Fruit fly (Drosophila melanogaster): Measurements from ENCODE around the gene Nmnat.

dm6 chr3R:24914864-24915263 lies 30.2 kb upstream of the Nmnat start:
- TF ChIP-seq spab (GFP tag; optimal IDR thresholded peaks at IDR 0.05): no peak
- no peak for TF ChIP-seq CG31627 (GFP tag; optimal IDR thresholded peaks at IDR 0.05)
- TF ChIP-seq CG6276 (GFP tag; optimal IDR thresholded peaks at IDR 0.05): no peak
- TF ChIP-seq Lpt (GFP tag; optimal IDR thresholded peaks at IDR 0.05): no peak
- no peak for TF ChIP-seq Ets96B (tag; optimal IDR thresholded peaks at IDR 0.05)
- TF ChIP-seq topi (GFP tag; optimal IDR thresholded peaks at IDR 0.05): no peak
- TF ChIP-seq CG34406 (GFP tag; optimal IDR thresholded peaks at IDR 0.05): no peak
- no peak for TF ChIP-seq CG11762 (GFP tag; optimal IDR thresholded peaks at IDR 0.05; ENCODE audit: insufficient read depth)
- no peak for TF ChIP-seq Sox102F (GFP tag; optimal IDR thresholded peaks at IDR 0.05)
- TF ChIP-seq Met (GFP tag; optimal IDR thresholded peaks at IDR 0.05): no peak
- TF ChIP-seq Hr39 (GFP tag; optimal IDR thresholded peaks at IDR 0.05): no peak
- TF ChIP-seq Eip78C (GFP tag): no peak
- TF ChIP-seq CG15336 (GFP tag; IDR thresholded peaks at IDR 0.05): no peak

All from whole organism, prepupa.